Fruit fly (Drosophila melanogaster) whole organism, wandering third instar larva: Measurements from ENCODE around the gene GstD9.

ENCODE experiments used
- Abd-B ChIP-seq: fragments of >200 bp; optimal IDR thresholded peaks from 2 replicates; lab custom pipeline; 2017; ENCODE audit warnings: missing biosample characterization, missing genetic modification characterization
- CG32264 ChIP-seq: fragments of 200-800 bp; sonication (Bioruptor generic); optimal IDR thresholded peaks from 2 replicates; lab custom pipeline; 2016; ENCODE audit warnings: missing biosample characterization, missing genetic modification characterization
- CrebA ChIP-seq: fragments of 200-800 bp; sonication (Bioruptor generic); optimal IDR thresholded peaks from 2 replicates; lab custom pipeline; 2016; ENCODE audit warnings: missing biosample characterization, mild to moderate bottlenecking, missing genetic modification characterization, borderline replicate concordance
- Dfd ChIP-seq: fragments of >200 bp; optimal IDR thresholded peaks from 2 replicates; lab custom pipeline; 2017; ENCODE audit warnings: missing biosample characterization, missing genetic modification characterization
- Dif ChIP-seq: fragments of 200-275, 200-300 bp; sonication (Bioruptor generic); optimal IDR thresholded peaks from 2 replicates; lab custom pipeline; 2018; ENCODE audit warnings: missing biosample characterization, missing genetic modification characterization; ENCODE audit not compliant: partially characterized antibody
- GATAd ChIP-seq: sonication (Bioruptor generic); optimal IDR thresholded peaks from 2 replicates; lab custom pipeline; 2016; ENCODE audit warnings: missing biosample characterization, missing genetic modification characterization
- HLH106 ChIP-seq: fragments of 200-800 bp; optimal IDR thresholded peaks from 3 replicates; lab custom pipeline; 2019; ENCODE audit warnings: missing biosample characterization, mild to moderate bottlenecking, missing genetic modification characterization, moderate library complexity
- Hnf4 ChIP-seq: fragments of 200-800 bp; sonication (Bioruptor generic); optimal IDR thresholded peaks from 2 replicates; lab custom pipeline; 2016; ENCODE audit warnings: missing biosample characterization, mild to moderate bottlenecking, missing genetic modification characterization
- Hr78 ChIP-seq: fragments of >200 bp; optimal IDR thresholded peaks from 2 replicates; lab custom pipeline; 2017; ENCODE audit warnings: missing biosample characterization, missing genetic modification characterization
- Hr83 ChIP-seq: fragments of 200-300 bp; sonication (Bioruptor generic); optimal IDR thresholded peaks from 2 replicates; lab custom pipeline; 2016; ENCODE audit warnings: missing biosample characterization, mild to moderate bottlenecking, missing genetic modification characterization, moderate library complexity; ENCODE audit not compliant: poor library complexity, severe bottlenecking
- Jra ChIP-seq: sonication (Bioruptor generic); optimal IDR thresholded peaks from 2 replicates; lab custom pipeline; 2016; ENCODE audit warnings: missing biosample characterization, missing genetic modification characterization
- Mio ChIP-seq: sonication (Bioruptor generic); optimal IDR thresholded peaks from 2 replicates; lab custom pipeline; 2016; ENCODE audit warnings: missing biosample characterization, missing genetic modification characterization
- Myc ChIP-seq: fragments of >200 bp; optimal IDR thresholded peaks from 2 replicates; lab custom pipeline; 2017
- N ChIP-seq: fragments of >200 bp; optimal IDR thresholded peaks from 2 replicates; lab custom pipeline; 2018; ENCODE audit warnings: missing biosample characterization, missing external identifiers, missing genetic modification characterization
- OdsH ChIP-seq: fragments of 200-800 bp; sonication (Bioruptor generic); optimal IDR thresholded peaks from 2 replicates; lab custom pipeline; 2016; ENCODE audit warnings: missing biosample characterization, mild to moderate bottlenecking, missing genetic modification characterization
- Rel ChIP-seq, 2 experiments: fragments of 200-800 bp; sonication (Bioruptor generic) in 1 of 2; optimal IDR thresholded peaks; 2 replicates in 1 of 2; 3 replicates in 1 of 2; lab custom pipeline; 2016 to 2019; ENCODE audit warnings: mild to moderate bottlenecking in 2 of 2, missing biosample characterization in 2 of 2, missing genetic modification characterization in 2 of 2, moderate library complexity in 1 of 2
- Sp1 ChIP-seq: fragments of 200-800 bp; sonication (Bioruptor generic); optimal IDR thresholded peaks from 3 replicates; lab custom pipeline; 2019; ENCODE audit warnings: missing biosample characterization, mild to moderate bottlenecking, missing genetic modification characterization, moderate library complexity
- Vsx2 ChIP-seq: fragments of 200-300, 225-300 bp; sonication (Bioruptor generic); optimal IDR thresholded peaks from 2 replicates; lab custom pipeline; 2018; ENCODE audit warnings: missing biosample characterization, missing genetic modification characterization; ENCODE audit not compliant: partially characterized antibody
- br ChIP-seq: fragments of 200-800 bp; sonication (Bioruptor generic); optimal IDR thresholded peaks from 2 replicates; lab custom pipeline; 2016; ENCODE audit warnings: missing biosample characterization, missing genetic modification characterization
- brk ChIP-seq: fragments of 200-800 bp; sonication (Bioruptor generic); optimal IDR thresholded peaks from 2 replicates; lab custom pipeline; 2016; ENCODE audit warnings: missing biosample characterization, mild to moderate bottlenecking, missing genetic modification characterization
- dl ChIP-seq, 2 experiments: fragments of 175-275, 200-275 bp in 1 of 2; fragments of 200-275 bp in 1 of 2; sonication (Bioruptor generic); optimal IDR thresholded peaks; lab custom pipeline; 2018; ENCODE audit warnings: mild to moderate bottlenecking in 2 of 2, missing biosample characterization in 2 of 2, missing genetic modification characterization in 2 of 2, moderate library complexity in 2 of 2; ENCODE audit not compliant: partially characterized antibody in 2 of 2, insufficient read depth in 1 of 2
- dmrt93B ChIP-seq: fragments of 200-800 bp; sonication (Bioruptor generic); optimal IDR thresholded peaks from 2 replicates; lab custom pipeline; 2018; ENCODE audit warnings: missing biosample characterization, mild to moderate bottlenecking, missing genetic modification characterization
- dsf ChIP-seq: sonication (Bioruptor generic); optimal IDR thresholded peaks from 2 replicates; lab custom pipeline; 2016; ENCODE audit warnings: missing biosample characterization, missing genetic modification characterization, borderline replicate concordance
- ey ChIP-seq: fragments of 200-800 bp; sonication (Bioruptor generic); optimal IDR thresholded peaks from 2 replicates; lab custom pipeline; 2016; ENCODE audit warnings: missing biosample characterization, missing genetic modification characterization
- foxo ChIP-seq, 2 experiments: fragments of 200-800 bp; sonication (Bioruptor generic); optimal IDR thresholded peaks; 2 replicates in 1 of 2; 3 replicates in 1 of 2; lab custom pipeline; 2016 to 2017; ENCODE audit warnings: missing biosample characterization in 2 of 2, missing genetic modification characterization in 2 of 2
- fru ChIP-seq: fragments of 200-800 bp; sonication (Bioruptor generic); optimal IDR thresholded peaks from 3 replicates; lab custom pipeline; 2016; ENCODE audit warnings: missing biosample characterization, mild to moderate bottlenecking, missing genetic modification characterization
- h ChIP-seq: fragments of 200-800 bp; sonication (Bioruptor generic); optimal IDR thresholded peaks from 3 replicates; lab custom pipeline; 2016; ENCODE audit warnings: missing biosample characterization, mild to moderate bottlenecking, missing genetic modification characterization
- jim ChIP-seq: fragments of 175-275, 200-325 bp; sonication (Bioruptor generic); optimal IDR thresholded peaks from 2 replicates; lab custom pipeline; 2016; ENCODE audit warnings: missing biosample characterization, mild to moderate bottlenecking, missing genetic modification characterization
- lola ChIP-seq: fragments of >200 bp; optimal IDR thresholded peaks from 2 replicates; lab custom pipeline; 2017; ENCODE audit warnings: missing biosample characterization, missing genetic modification characterization
- pan ChIP-seq: fragments of >200 bp; optimal IDR thresholded peaks from 2 replicates; lab custom pipeline; 2017
- psq ChIP-seq: fragments of 200-800 bp; sonication (Bioruptor generic); optimal IDR thresholded peaks from 3 replicates; lab custom pipeline; 2017; ENCODE audit warnings: missing biosample characterization, mild to moderate bottlenecking, missing genetic modification characterization, moderate library complexity
- rgr ChIP-seq: fragments of 200-800 bp; sonication (Bioruptor generic); optimal IDR thresholded peaks from 3 replicates; lab custom pipeline; 2016; ENCODE audit warnings: missing biosample characterization, mild to moderate bottlenecking, missing genetic modification characterization
- sage ChIP-seq: fragments of 200-800 bp; sonication (Bioruptor generic); optimal IDR thresholded peaks from 2 replicates; lab custom pipeline; 2016; ENCODE audit warnings: missing biosample characterization, mild to moderate bottlenecking, missing genetic modification characterization
- sv ChIP-seq: fragments of 200-800 bp; sonication (Bioruptor generic); optimal IDR thresholded peaks from 3 replicates; lab custom pipeline; 2016; ENCODE audit warnings: missing biosample characterization, missing genetic modification characterization
- tai ChIP-seq: sonication (Bioruptor generic); optimal IDR thresholded peaks from 2 replicates; lab custom pipeline; 2016; ENCODE audit warnings: missing biosample characterization, missing genetic modification characterization
- usp ChIP-seq: fragments of >200 bp; optimal IDR thresholded peaks from 2 replicates; lab custom pipeline; 2017; ENCODE audit warnings: missing biosample characterization, missing genetic modification characterization
- woc ChIP-seq: sonication (Bioruptor generic); optimal IDR thresholded peaks from 2 replicates; lab custom pipeline; 2016; ENCODE audit warnings: missing biosample characterization, mild to moderate bottlenecking, missing genetic modification characterization

Gene GstD9

DNA sequence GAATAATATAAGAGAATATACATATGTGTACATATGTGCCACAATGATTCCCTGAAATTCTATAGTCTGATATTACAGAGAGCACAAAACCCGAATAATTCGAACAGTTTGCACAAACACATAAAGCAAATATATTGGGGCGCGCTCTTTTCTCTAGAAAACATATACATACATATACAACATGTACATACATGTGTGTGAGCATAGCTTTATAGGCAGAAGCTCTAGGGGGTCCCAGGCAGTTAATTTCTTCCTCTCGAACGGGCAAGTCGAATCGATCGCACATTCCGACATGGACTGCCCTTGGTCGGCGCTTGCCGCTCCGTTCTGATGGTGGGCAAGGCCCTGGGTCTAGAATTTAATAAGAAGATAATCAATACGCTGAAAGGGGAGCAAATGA lies 5.4 kb upstream of the GstD9 start, which contains the start of gene GstD3:
GstD3 (plus strand) TSS at position 269 of the 400 bp plus-strand sequence.
- no peak for TF ChIP-seq HLH106 (tag; lab: Kevin White, UChicago)
- TF ChIP-seq Jra (GFP tag; lab: Kevin White, UChicago), result no peak
- TF ChIP-seq Myc (lab: Kevin White, UChicago), result no peak
- no peak for TF ChIP-seq br (GFP tag; lab: Kevin White, UChicago)
- TF ChIP-seq fru (GFP tag; lab: Kevin White, UChicago), result no peak

DNA sequence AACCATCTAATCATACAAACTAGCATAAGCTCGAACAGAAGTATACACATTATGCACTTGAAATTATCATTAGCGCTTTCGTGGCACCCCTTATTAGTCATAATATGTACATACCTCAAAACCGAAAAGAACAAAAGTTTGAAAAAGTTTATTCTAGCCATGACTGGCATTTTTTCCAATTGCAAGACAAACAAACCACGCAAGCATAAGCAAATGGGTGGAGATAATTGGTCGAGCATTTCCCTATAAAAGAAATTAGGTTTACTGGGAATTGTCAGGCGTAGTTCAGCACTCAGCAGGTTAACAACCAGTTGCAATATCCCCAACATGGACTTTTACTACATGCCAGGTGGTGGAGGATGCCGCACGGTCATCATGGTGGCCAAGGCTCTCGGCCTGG lies 4.3 kb upstream of the GstD9 start, which contains the start of gene GstD2:
GstD2 (plus strand) TSS at position 301 of the 400 bp plus-strand sequence.
- no peak for TF ChIP-seq N (GFP tag; lab: Kevin White, UChicago)
- TF ChIP-seq h (GFP tag; lab: Kevin White, UChicago), result no peak
- no peak for TF ChIP-seq CrebA (GFP tag; lab: Kevin White, UChicago)
- no peak for TF ChIP-seq Dfd (GFP tag; lab: Kevin White, UChicago)
- TF ChIP-seq Sp1 (GFP tag; lab: Kevin White, UChicago), result no peak
- no peak for TF ChIP-seq brk
- no peak for TF ChIP-seq Jra (GFP tag; lab: Kevin White, UChicago)
- TF ChIP-seq Vsx2 (GFP tag; lab: Kevin White, UChicago), result no peak
- TF ChIP-seq woc, result no peak

DNA sequence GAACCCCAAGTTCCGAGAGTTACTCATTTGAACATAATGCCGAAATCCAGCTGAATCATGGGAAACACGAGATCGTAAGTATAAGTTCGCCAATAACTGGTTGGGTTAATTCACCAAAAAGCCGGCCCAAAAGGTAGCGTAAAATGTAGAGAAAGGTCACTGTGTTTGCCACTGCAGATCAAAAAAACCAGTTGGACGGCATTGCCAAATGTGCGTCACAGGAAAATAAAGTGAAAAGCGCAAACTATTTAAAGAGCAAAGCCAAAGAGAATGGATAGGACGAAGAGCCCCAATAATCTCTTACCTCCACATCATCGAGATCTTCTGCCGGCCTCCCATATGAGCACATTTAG lies 3.3 kb upstream of the GstD9 start:
- TF ChIP-seq Myc (lab: Kevin White, UChicago) (no peak), CrebA (GFP tag; lab: Kevin White, UChicago) (peak; percentile 55), dl (GFP tag; optimal IDR thresholded peaks at IDR 0.05; lab: Kevin White, UChicago; ENCODE audit: insufficient read depth in 1 of 2, partially characterized antibody in 2 of 2) (peak in 1 of 2 experiments; percentile 49), N (GFP tag; lab: Kevin White, UChicago) (no peak), Hr83 (GFP tag; lab: Kevin White, UChicago) (no peak), sage (GFP tag; lab: Kevin White, UChicago) (no peak), Dif (GFP tag; lab: Kevin White, UChicago) (peak; percentile 63), woc (peak; percentile 44), Rel (GFP tag; optimal IDR thresholded peaks at IDR 0.05; lab: Kevin White, UChicago) (peak; percentile 20), Rel (tag; optimal IDR thresholded peaks at IDR 0.05; lab: Kevin White, UChicago) (no peak), Abd-B (GFP tag; lab: Kevin White, UChicago) (no peak), Vsx2 (GFP tag; lab: Kevin White, UChicago) (peak; percentile 49)

DNA sequence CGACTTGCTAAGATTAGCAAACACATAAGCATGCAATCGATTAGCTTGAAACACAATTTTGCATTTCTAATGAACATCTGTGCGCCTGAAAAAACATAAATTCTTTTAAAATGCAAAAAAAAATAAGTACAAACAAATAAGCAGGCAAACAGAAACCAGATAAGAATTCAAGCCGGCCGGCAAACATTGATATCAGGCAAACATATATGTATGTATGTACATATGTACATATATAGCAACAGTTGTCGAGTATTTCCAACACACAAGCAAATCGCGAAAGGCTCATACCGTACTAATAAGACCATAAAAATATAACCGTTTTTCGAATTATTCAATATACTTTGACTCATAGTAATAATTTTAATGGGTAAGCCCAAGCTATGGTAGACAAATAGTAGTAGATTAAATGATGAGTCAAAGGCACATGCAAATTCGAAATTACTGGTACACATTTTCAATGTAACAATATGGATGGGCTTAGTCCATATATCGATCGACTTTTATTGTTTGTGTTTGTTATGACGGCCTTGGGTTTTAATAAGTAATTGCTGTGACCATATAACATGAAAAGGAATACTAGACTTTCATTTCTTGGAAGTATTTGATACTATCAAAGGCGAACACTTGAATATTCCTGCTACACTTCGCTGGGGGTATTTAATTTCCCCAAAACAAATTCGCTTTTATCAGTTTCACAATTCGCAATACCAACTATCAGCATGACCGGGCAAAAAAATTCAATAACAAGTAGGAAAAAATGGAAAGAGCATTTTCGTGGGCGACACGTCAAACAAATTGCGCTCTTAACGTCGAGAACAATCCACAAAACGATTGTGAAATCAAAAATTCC lies 2.7 kb upstream of the GstD9 start:
- TF ChIP-seq h (GFP tag; lab: Kevin White, UChicago) (no peak), woc (peak; percentile 27), Hr78 (GFP tag; lab: Kevin White, UChicago) (no peak), Vsx2 (GFP tag; lab: Kevin White, UChicago) (no peak), Hr83 (GFP tag; lab: Kevin White, UChicago) (no peak), Mio (GFP tag; lab: Kevin White, UChicago) (no peak), pan (lab: Kevin White, UChicago) (no peak), Dif (GFP tag; lab: Kevin White, UChicago) (no peak), Abd-B (GFP tag; lab: Kevin White, UChicago) (no peak), ey (GFP tag; lab: Kevin White, UChicago) (no peak), psq (no peak), foxo (GFP tag; optimal IDR thresholded peaks at IDR 0.05; lab: Kevin White, UChicago) (no peak), CrebA (GFP tag; lab: Kevin White, UChicago) (peak; percentile 1), CG32264 (GFP tag; lab: Kevin White, UChicago) (peak; percentile 25), Sp1 (GFP tag; lab: Kevin White, UChicago) (no peak), fru (GFP tag; lab: Kevin White, UChicago) (peak; percentile 6), tai (GFP tag; lab: Kevin White, UChicago) (no peak), br (GFP tag; lab: Kevin White, UChicago) (no peak), N (GFP tag; lab: Kevin White, UChicago) (no peak), Hnf4 (no peak), Jra (GFP tag; lab: Kevin White, UChicago) (no peak), sv (GFP tag; lab: Kevin White, UChicago) (no peak), OdsH (GFP tag; lab: Kevin White, UChicago) (no peak), dsf (GFP tag; lab: Kevin White, UChicago) (no peak), HLH106 (tag; lab: Kevin White, UChicago) (no peak), rgr (GFP tag; lab: Kevin White, UChicago) (no peak), jim (no peak), GATAd (GFP tag; lab: Kevin White, UChicago) (no peak), dmrt93B (GFP tag; lab: Kevin White, UChicago) (no peak), brk (no peak), Myc (lab: Kevin White, UChicago) (no peak), Rel (GFP tag; optimal IDR thresholded peaks at IDR 0.05; lab: Kevin White, UChicago) (no peak), Rel (tag; optimal IDR thresholded peaks at IDR 0.05; lab: Kevin White, UChicago) (no peak), sage (GFP tag; lab: Kevin White, UChicago) (no peak), dl (GFP tag; optimal IDR thresholded peaks at IDR 0.05; lab: Kevin White, UChicago; ENCODE audit: insufficient read depth in 1 of 2, partially characterized antibody in 2 of 2) (no peak), usp (GFP tag; lab: Kevin White, UChicago) (no peak), Dfd (GFP tag; lab: Kevin White, UChicago) (no peak), lola (no peak)
